Worm (Caenorhabditis elegans): ENCODE measurements around the gene hpo-25.

DNA sequence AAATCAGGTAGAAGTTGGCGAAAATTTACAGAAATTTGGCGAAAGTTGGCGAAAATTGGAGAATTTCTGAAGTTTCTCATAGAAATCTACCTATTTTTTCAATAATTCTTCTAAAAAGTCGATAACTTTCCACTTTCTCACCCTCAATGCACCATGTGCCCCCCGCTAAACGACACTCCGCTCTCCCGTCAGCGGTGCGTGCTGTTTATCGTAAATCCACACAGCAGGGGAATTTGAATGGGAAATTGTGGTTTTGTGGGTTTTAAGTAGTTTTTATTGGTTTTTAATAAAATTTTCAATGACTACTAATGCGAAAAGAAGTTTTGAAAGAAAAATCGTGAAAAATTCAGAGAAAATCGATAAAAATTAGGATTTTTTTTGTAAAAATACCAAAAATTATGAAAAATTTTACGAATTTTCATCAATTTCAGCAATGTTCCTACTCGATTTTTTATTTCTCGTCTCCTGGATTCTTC is 27.0 kb upstream of the hpo-25 start, which contains the start of gene F43C11.6:
- TF ChIP-seq pha-4 (tag; optimal IDR thresholded peaks at IDR 0.05), result no peak
- no peak for TF ChIP-seq snpc-4 (tag; optimal IDR thresholded peaks at IDR 0.05)
- TF ChIP-seq elt-3 (tag; optimal IDR thresholded peaks at IDR 0.05), result no peak
- TF ChIP-seq tbx-8 (GFP tag; optimal IDR thresholded peaks at IDR 0.05), result no peak
- no peak for TF ChIP-seq nhr-76 (tag; optimal IDR thresholded peaks at IDR 0.05)
- TF ChIP-seq nhr-237 (tag; optimal IDR thresholded peaks at IDR 0.05), result no peak

Data from whole organism, mixed stage, embryonic.